Fruit fly (Drosophila melanogaster) S2 (cell line): Measurements from ENCODE around the gene CG7840.

Source experiments
- CG8478 ChIP-seq: fragments of >200 bp; optimal IDR thresholded peaks from 2 replicates; lab custom pipeline; 2018
- CTCF ChIP-seq, 2 experiments: fragments of >200 bp; optimal IDR thresholded peaks; 2 replicates each; lab custom pipeline; 2018

dm6 chr2L:8297070-8297469 is 8.3 kb upstream of the CG7840 start:
- no peak for TF ChIP-seq CG8478 (lab: Kevin White, UChicago)
- TF ChIP-seq CTCF (optimal IDR thresholded peaks at IDR 0.05; lab: Kevin White, UChicago) = no peak
